Fruit fly (Drosophila melanogaster): Measurements from ENCODE around the gene CG15740.

The CG15740 gene

DNA sequence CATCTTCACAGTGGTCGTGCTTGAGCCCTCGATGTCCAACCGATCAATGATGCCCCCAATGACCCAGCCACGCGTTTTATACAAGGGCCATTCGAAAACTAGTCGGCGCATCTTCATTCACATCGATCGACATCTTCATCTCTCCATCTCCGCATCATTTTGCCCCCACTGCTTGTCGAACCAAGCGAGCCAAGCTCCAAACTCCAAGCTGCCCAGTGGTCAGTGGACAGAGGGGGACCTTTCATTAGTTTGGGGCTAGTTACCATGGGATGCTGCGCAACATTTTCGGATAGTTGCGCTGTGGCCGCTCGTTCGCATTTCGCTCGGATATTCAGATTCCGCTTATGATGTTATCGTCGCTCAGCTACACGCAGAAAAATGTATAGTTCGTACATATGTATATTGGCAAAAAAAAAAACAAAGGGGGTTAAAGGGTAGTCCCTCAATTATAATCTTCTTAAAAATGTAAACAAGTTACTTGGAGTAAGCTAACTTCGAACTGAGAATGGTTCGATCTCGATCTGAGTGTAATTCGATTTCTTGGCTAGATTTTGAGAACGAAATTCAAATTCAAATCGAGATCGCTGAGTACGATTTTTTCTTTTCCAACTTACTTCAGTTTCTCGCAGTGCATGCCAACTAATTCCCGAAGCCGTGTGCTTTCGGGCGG, at the start of gene CG15740:
TSS of gene CG15740 (minus strand) at position 51 of the 670 bp plus-strand sequence.
- TF ChIP-seq CTCF (optimal IDR thresholded peaks at IDR 0.05): no peak
- TF ChIP-seq CG8478 (optimal IDR thresholded peaks at IDR 0.05): no peak

- TF ChIP-seq CG8478 (optimal IDR thresholded peaks at IDR 0.05) (no peak), CTCF (optimal IDR thresholded peaks at IDR 0.05) (no peak)
Observed at dm6 chrX:11895141-11895540, 49.2 kb upstream of the CG15740 start.

- no peak for TF ChIP-seq CG8478 (optimal IDR thresholded peaks at IDR 0.05)
- no peak for TF ChIP-seq CTCF (optimal IDR thresholded peaks at IDR 0.05)
Observed at dm6 chrX:11894198-11894597, 48.3 kb upstream of the CG15740 start.

DNA sequence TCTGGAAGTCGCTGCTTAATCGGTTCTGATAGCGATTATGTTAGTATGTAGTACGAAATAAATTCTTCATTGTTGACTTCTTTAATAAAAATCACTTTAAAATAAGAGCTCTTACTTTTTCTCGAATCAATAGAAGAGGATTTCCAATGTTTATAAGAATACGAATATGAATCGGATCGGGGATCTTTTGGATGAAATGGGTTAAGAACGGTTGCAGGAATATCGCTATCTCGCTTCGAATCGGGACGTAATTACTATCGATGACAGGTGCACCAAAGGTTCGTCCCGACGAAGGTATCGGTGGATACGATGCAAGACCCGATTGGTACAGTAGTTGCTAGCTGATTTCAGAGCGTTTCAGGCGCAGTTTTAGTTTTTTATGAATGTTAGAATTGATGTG, 47.7 kb upstream of the CG15740 start, which contains the start of gene wisp:
TSS of gene wisp (plus strand) at position 301 of the 400 bp plus-strand sequence.
- TF ChIP-seq CG8478 (optimal IDR thresholded peaks at IDR 0.05) (no peak), CTCF (optimal IDR thresholded peaks at IDR 0.05) (no peak)

DNA sequence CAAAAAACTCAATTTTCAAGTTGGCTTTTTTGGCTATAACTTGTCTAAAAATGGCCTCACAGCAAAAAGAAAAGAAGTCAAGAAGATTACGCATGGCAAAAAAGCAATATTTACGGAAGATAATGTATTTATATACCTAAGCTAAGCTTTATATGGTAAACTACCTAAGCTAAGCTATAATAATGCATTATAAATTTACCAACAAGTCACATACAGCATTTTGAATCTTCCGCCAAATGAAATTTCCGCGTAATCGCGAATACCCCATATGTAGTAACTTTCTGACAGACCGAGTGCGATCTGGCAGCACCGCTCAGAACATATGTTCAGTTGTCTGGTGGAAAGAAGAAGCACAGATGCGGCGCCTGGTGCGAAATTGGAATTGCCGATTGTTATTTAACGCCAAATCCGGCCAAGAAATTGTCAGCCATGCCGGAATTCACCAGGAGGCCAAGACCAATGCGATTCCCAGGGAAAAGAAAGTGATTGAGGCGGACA, 45.8 kb upstream of the CG15740 start, which contains the start of gene sicily:
TSS of gene sicily (plus strand) at position 51 of the 498 bp plus-strand sequence.
- TF ChIP-seq CTCF (optimal IDR thresholded peaks at IDR 0.05) (no peak), CG8478 (optimal IDR thresholded peaks at IDR 0.05) (no peak)

DNA sequence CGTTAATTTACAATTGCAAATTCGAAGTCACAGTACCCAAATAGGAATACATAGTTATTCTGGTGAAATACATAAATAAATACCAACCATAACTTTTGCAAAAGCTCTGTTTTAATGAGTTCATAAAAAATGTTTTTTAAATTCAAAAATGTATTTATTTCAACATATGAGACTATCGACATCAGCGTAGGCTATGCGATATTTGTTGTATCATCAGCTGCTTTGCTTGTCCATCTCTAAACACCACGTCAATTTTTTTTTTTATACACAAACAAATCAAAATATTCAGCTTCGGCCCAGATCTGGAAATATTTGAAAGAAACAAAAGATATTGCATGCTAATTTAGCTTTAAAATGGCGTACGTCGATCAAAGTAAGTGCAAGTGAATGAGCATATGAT, 42.2 kb upstream of the CG15740 start, which contains the start of gene CG1840:
TSS of gene CG1840 (plus strand) at position 211 of the 400 bp plus-strand sequence.
- TF ChIP-seq CTCF (optimal IDR thresholded peaks at IDR 0.05) (no peak), CG8478 (optimal IDR thresholded peaks at IDR 0.05) (no peak)

DNA sequence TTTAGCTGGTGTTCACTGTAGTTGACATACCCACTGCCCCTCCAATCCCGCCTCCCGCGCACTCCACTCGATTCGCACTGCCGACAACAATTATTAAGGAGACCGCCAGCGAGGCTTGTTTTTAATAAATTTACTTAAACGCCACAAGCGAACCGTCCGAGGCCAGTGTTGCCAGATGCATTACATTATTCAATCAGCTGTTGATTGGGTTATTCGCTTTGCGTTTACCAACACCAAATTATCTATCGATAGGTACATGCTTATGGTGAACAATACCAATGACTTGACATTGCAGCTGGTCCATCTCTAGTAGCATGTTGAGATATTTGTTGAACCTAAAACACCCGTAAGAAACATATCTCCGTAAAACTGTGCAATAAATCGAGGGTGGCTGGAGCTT, 41.1 kb upstream of the CG15740 start, which contains the start of the genes CG10353 and SelG:
TSS of gene CG10353 (minus strand) at position 187 of the 400 bp plus-strand sequence.
TSS of gene SelG (plus strand) at position 309 of the 400 bp plus-strand sequence.
- TF ChIP-seq CTCF (optimal IDR thresholded peaks at IDR 0.05) (peak; percentile 19), CG8478 (optimal IDR thresholded peaks at IDR 0.05) (no peak)

DNA sequence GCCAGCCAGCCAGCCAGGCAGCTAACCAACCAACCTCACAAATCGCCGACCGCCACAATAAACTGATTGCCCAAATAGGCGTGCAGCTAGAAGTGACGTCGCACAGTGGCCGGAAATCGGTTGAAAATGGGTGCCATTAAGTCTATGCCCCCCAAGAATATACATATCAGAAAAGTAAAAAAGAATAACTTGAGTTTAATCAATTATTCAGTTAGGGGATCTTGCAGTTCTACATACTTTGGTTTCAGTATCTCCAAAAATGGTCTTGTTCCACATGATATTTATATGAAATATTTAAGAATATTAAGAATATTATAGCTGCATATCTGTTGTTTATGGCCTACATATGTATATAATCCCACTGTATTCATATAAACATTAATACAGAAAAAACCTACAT, 39.5 kb upstream of the CG15740 start:
- no peak for TF ChIP-seq CTCF (optimal IDR thresholded peaks at IDR 0.05)
- no peak for TF ChIP-seq CG8478 (optimal IDR thresholded peaks at IDR 0.05)

- TF ChIP-seq CTCF (optimal IDR thresholded peaks at IDR 0.05) (no peak), CG8478 (optimal IDR thresholded peaks at IDR 0.05) (no peak)
Observed at dm6 chrX:11884134-11884533, 38.2 kb upstream of the CG15740 start.

dm6 chrX:11882447-11882846, 36.5 kb upstream of the CG15740 start:
- no peak for TF ChIP-seq CTCF (optimal IDR thresholded peaks at IDR 0.05)
- no peak for TF ChIP-seq CG8478 (optimal IDR thresholded peaks at IDR 0.05)

dm6 chrX:11881686-11882085, 35.8 kb upstream of the CG15740 start:
- TF ChIP-seq CTCF (optimal IDR thresholded peaks at IDR 0.05): no peak
- TF ChIP-seq CG8478 (optimal IDR thresholded peaks at IDR 0.05): no peak

- TF ChIP-seq CG8478 (optimal IDR thresholded peaks at IDR 0.05) (no peak), CTCF (optimal IDR thresholded peaks at IDR 0.05) (no peak)
Observed at dm6 chrX:11877165-11877564, 31.3 kb upstream of the CG15740 start, which contains the start of gene CG10352. TSS of gene CG10352 (minus strand) at chrX:11877168.

DNA sequence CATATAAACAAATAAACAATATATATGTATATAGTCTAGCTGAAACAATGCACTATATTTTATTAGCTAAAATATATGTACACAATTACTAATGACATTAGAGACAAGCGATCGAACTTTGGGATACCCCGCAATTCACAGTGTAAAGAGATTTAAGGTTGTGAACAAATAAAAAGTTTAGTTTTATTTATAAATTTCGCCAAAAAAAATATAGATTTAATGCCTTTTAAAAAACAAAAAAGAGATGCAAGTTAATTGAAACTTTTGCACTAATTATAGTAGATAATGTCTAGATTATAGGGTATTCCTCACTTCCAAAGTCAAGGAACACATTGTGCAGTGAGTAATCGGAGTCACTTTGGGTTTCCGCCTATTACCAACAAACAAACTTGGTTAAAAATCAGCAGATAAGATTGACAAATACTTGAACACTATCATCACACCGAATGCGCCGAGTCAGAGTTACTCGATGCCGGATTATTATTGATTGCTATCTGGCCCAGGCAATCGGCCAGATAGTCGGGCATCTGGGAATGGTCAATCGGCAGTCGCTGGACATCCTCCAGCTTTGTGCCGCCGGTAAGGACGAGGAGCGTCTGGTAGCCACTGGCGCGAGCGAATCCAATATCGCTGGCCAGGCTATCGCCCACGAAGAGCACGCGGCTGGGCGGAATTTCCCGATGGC, 29.4 kb upstream of the CG15740 start:
- no peak for TF ChIP-seq CTCF (optimal IDR thresholded peaks at IDR 0.05)
- no peak for TF ChIP-seq CG8478 (optimal IDR thresholded peaks at IDR 0.05)

- no peak for TF ChIP-seq CTCF (optimal IDR thresholded peaks at IDR 0.05)
- TF ChIP-seq CG8478 (optimal IDR thresholded peaks at IDR 0.05): no peak
Observed at dm6 chrX:11873116-11873515, 27.2 kb upstream of the CG15740 start, which contains the start of gene CG15739. TSS of gene CG15739 (plus strand) at chrX:11873319.

- TF ChIP-seq CG8478 (optimal IDR thresholded peaks at IDR 0.05) (no peak), CTCF (optimal IDR thresholded peaks at IDR 0.05) (no peak)
Observed at dm6 chrX:11872517-11872916, 26.6 kb upstream of the CG15740 start, which contains the start of gene BORCS5. TSS of gene BORCS5 (minus strand) at chrX:11872779.

Data from S2 (cell line).